Worm (Caenorhabditis elegans) whole organism, young adult: ENCODE results near the gene nhl-2.

Experiments used
- B0336.3 ChIP-seq: fragments of 200-800 bp; sonication (Bioruptor generic); IDR thresholded peaks from 2 replicates; pipeline ENCODE4 v1.3.6; 2022; ENCODE audit warnings: missing genetic modification characterization, missing compliant biosample characterization
- C06A6.2 ChIP-seq: fragments of 200-800 bp; sonication (Bioruptor generic); conservative IDR thresholded peaks from 2 replicates; pipeline ENCODE4 v1.3.6; 2022; ENCODE audit warnings: missing genetic modification characterization, missing compliant biosample characterization
- D2030.7 ChIP-seq: fragments of 200-800 bp; sonication (Bioruptor generic); IDR thresholded peaks from 2 replicates; pipeline ENCODE4 v1.3.6; 2022; ENCODE audit warnings: missing genetic modification reagents, missing genetic modification characterization, missing compliant biosample characterization
- F23B12.7 ChIP-seq: sonication (generic microtip); optimal IDR thresholded peaks from 2 replicates; lab custom pipeline; 2017; ENCODE audit warnings: missing genetic modification characterization, mild to moderate bottlenecking, missing compliant biosample characterization, antibody characterized with exemption, moderate library complexity; ENCODE audit not compliant: insufficient read depth
- F39B2.1 ChIP-seq: fragments of 200-800 bp; sonication (Bioruptor generic); IDR thresholded peaks from 2 replicates; pipeline ENCODE4 v1.3.6; 2022; ENCODE audit warnings: missing genetic modification reagents, missing genetic modification characterization, missing compliant biosample characterization
- F52B5.7 ChIP-seq: sonication (generic microtip); optimal IDR thresholded peaks from 2 replicates; lab custom pipeline; 2016; ENCODE audit warnings: mild to moderate bottlenecking, missing genetic modification characterization, missing compliant biosample characterization
- F55B11.4 ChIP-seq: sonication (generic microtip); optimal IDR thresholded peaks from 2 replicates; lab custom pipeline; 2016; ENCODE audit warnings: missing compliant biosample characterization, missing genetic modification characterization, borderline replicate concordance; ENCODE audit not compliant: insufficient read depth
- F57A8.1 ChIP-seq: fragments of 200-800 bp; sonication (Bioruptor generic); optimal IDR thresholded peaks from 2 replicates; lab custom pipeline; 2018; ENCODE audit warnings: mild to moderate bottlenecking, missing genetic modification characterization, moderate library complexity, missing compliant biosample characterization
- Y53F4B.3 ChIP-seq: fragments of 200-800 bp; sonication (Bioruptor generic); IDR thresholded peaks from 2 replicates; pipeline ENCODE4 v1.3.6; 2022; ENCODE audit warnings: missing genetic modification reagents, missing genetic modification characterization, missing compliant biosample characterization
- ZK185.1 ChIP-seq: sonication (generic microtip); optimal IDR thresholded peaks from 2 replicates; lab custom pipeline; 2016; ENCODE audit warnings: mild to moderate bottlenecking, missing genetic modification characterization, missing compliant biosample characterization; ENCODE audit not compliant: poor library complexity, severe bottlenecking
- bed-1 ChIP-seq: fragments of 200-800 bp; sonication (Bioruptor generic); IDR thresholded peaks from 2 replicates; pipeline ENCODE4 v1.3.6; 2022; ENCODE audit warnings: missing genetic modification reagents, missing genetic modification characterization, missing compliant biosample characterization
- ccch-3 ChIP-seq: fragments of 200-800 bp; sonication (Bioruptor generic); optimal IDR thresholded peaks from 2 replicates; lab custom pipeline; 2018; ENCODE audit warnings: mild to moderate bottlenecking, missing genetic modification characterization, missing compliant biosample characterization
- cebp-1 ChIP-seq, 2 experiments: fragments of 200-800 bp in 1 of 2; sonication (Bioruptor generic) in 1 of 2; sonication (generic microtip) in 1 of 2; IDR thresholded peaks in 1 of 2; optimal IDR thresholded peaks in 1 of 2; 2 replicates each; pipeline versions ENCODE4 v1.3.6 to Lab custom; 2017 to 2022; ENCODE audit warnings: missing compliant biosample characterization in 2 of 2, missing genetic modification characterization in 2 of 2, mild to moderate bottlenecking in 1 of 2, missing genetic modification reagents in 1 of 2, moderate library complexity in 1 of 2
- dox-1 ChIP-seq: fragments of 200-800 bp; sonication (Bioruptor generic); IDR thresholded peaks from 2 replicates; pipeline ENCODE4 v1.3.6; 2022; ENCODE audit warnings: missing genetic modification reagents, missing genetic modification characterization, missing compliant biosample characterization
- dpff-1 ChIP-seq: sonication (generic microtip); optimal IDR thresholded peaks from 2 replicates; lab custom pipeline; 2017; ENCODE audit warnings: mild to moderate bottlenecking, missing genetic modification characterization, missing compliant biosample characterization
- efl-1 ChIP-seq: fragments of 150-350 bp; optimal IDR thresholded peaks from 2 replicates; lab custom pipeline; 2014; ENCODE audit warnings: missing biosample characterization, missing genetic modification reagents, missing genetic modification characterization
- ets-4 ChIP-seq: fragments of 200-800 bp; sonication (Bioruptor generic); optimal IDR thresholded peaks from 2 replicates; lab custom pipeline; 2018; ENCODE audit warnings: mild to moderate bottlenecking, missing genetic modification characterization, missing compliant biosample characterization
- him-1 ChIP-seq: sonication (generic microtip); optimal IDR thresholded peaks from 2 replicates; lab custom pipeline; 2016; ENCODE audit warnings: missing genotype, missing genetic modification reagents, missing genetic modification characterization, missing compliant biosample characterization
- hlh-12 ChIP-seq: sonication (generic microtip); optimal IDR thresholded peaks from 2 replicates; lab custom pipeline; 2016; ENCODE audit warnings: missing genetic modification characterization, missing compliant biosample characterization
- hlh-26 ChIP-seq: fragments of 200-800 bp; sonication (Bioruptor generic); conservative IDR thresholded peaks from 2 replicates; pipeline ENCODE4 v1.3.6; 2022; ENCODE audit warnings: missing genetic modification reagents, missing genetic modification characterization, missing compliant biosample characterization
- hmg-1.2 ChIP-seq: fragments of 200-800 bp; sonication (Bioruptor generic); IDR thresholded peaks from 2 replicates; pipeline ENCODE4 v1.3.6; 2022; ENCODE audit warnings: missing genetic modification reagents, missing genetic modification characterization, missing compliant biosample characterization
- hrde-1 ChIP-seq: sonication (generic microtip); optimal IDR thresholded peaks from 2 replicates; lab custom pipeline; 2016; ENCODE audit warnings: missing genetic modification characterization, mild to moderate bottlenecking, missing compliant biosample characterization, moderate library complexity, missing genotype, missing genetic modification reagents, borderline replicate concordance
- hsf-1 ChIP-seq: fragments of 200-800 bp; sonication (Bioruptor generic); IDR thresholded peaks from 2 replicates; pipeline ENCODE4 v1.3.6; 2022; ENCODE audit warnings: missing genetic modification reagents, missing genetic modification characterization, missing compliant biosample characterization
- lag-1 ChIP-seq: fragments of 200-800 bp; sonication (Bioruptor generic); IDR thresholded peaks from 2 replicates; pipeline ENCODE4 v1.3.6; 2022; ENCODE audit warnings: missing genetic modification reagents, missing genetic modification characterization, missing compliant biosample characterization
- lin-35 ChIP-seq, 3 experiments: fragments of 150-350 bp in 2 of 3; sonication (generic microtip) in 1 of 3; optimal IDR thresholded peaks; 2 replicates each; lab custom pipeline; 2014 to 2018; ENCODE audit warnings: missing biosample characterization in 3 of 3, missing genetic modification characterization in 3 of 3, missing genetic modification reagents in 3 of 3
- lin-40 ChIP-seq: sonication (generic microtip); optimal IDR thresholded peaks from 2 replicates; lab custom pipeline; 2016; ENCODE audit warnings: missing genetic modification characterization, mild to moderate bottlenecking, missing compliant biosample characterization, missing genotype, missing genetic modification reagents
- lir-1 ChIP-seq: fragments of 200-800 bp; sonication (Bioruptor generic); conservative IDR thresholded peaks from 2 replicates; pipeline ENCODE4 v1.3.6; 2022; ENCODE audit warnings: missing genetic modification reagents, missing genetic modification characterization, missing compliant biosample characterization
- madf-6 ChIP-seq: fragments of 200-800 bp; sonication (Bioruptor generic); IDR thresholded peaks from 2 replicates; pipeline ENCODE4 v1.3.6; 2022; ENCODE audit warnings: missing genetic modification reagents, missing genetic modification characterization, missing compliant biosample characterization
- mcd-1 ChIP-seq: fragments of 200-800 bp; sonication (Bioruptor generic); IDR thresholded peaks from 2 replicates; pipeline ENCODE4 v1.3.6; 2022; ENCODE audit warnings: missing genetic modification reagents, missing genetic modification characterization, missing compliant biosample characterization
- nfyb-1 ChIP-seq: fragments of 200-800 bp; sonication (Bioruptor generic); IDR thresholded peaks from 2 replicates; pipeline ENCODE4 v1.3.6; 2022; ENCODE audit warnings: missing genetic modification reagents, missing genetic modification characterization, missing compliant biosample characterization
- nhr-120 ChIP-seq: fragments of 200-800 bp; sonication (Bioruptor generic); IDR thresholded peaks from 2 replicates; pipeline ENCODE4 v1.3.6; 2022; ENCODE audit warnings: missing genetic modification characterization, missing compliant biosample characterization
- nhr-179 ChIP-seq: sonication (generic microtip); optimal IDR thresholded peaks from 2 replicates; lab custom pipeline; 2016; ENCODE audit warnings: mild to moderate bottlenecking, missing genetic modification characterization, missing compliant biosample characterization
- nhr-80 ChIP-seq: sonication (generic microtip); optimal IDR thresholded peaks from 2 replicates; lab custom pipeline; 2016; ENCODE audit warnings: missing genetic modification characterization, missing compliant biosample characterization
- nhr-90 ChIP-seq: sonication (generic microtip); optimal IDR thresholded peaks from 2 replicates; lab custom pipeline; 2016; ENCODE audit warnings: missing genotype, mild to moderate bottlenecking, missing genetic modification characterization, missing compliant biosample characterization
- pha-4 ChIP-seq: fragments of 150-350 bp; sonication (generic microtip); optimal IDR thresholded peaks from 2 replicates; lab custom pipeline; 2014; ENCODE audit warnings: missing biosample characterization, missing genetic modification reagents, missing genetic modification characterization
- rec-8 ChIP-seq, 2 experiments: sonication (generic microtip); optimal IDR thresholded peaks; 2 replicates each; lab custom pipeline; 2016; ENCODE audit warnings: mild to moderate bottlenecking in 2 of 2, missing genetic modification characterization in 2 of 2, missing genetic modification reagents in 2 of 2, missing genotype in 2 of 2, missing biosample characterization in 1 of 2, missing compliant biosample characterization in 1 of 2, moderate library complexity in 1 of 2
- rpc-1 ChIP-seq, 2 experiments: fragments of 150-350 bp in 1 of 2; sonication (generic microtip) in 1 of 2; optimal IDR thresholded peaks; 2 replicates each; lab custom pipeline; 2014 to 2018; ENCODE audit warnings: missing biosample characterization in 1 of 2, missing genetic modification characterization in 1 of 2, missing genetic modification reagents in 1 of 2, missing genotype in 1 of 2
- snpc-4 ChIP-seq, 5 experiments: fragments of 150-350 bp in 1 of 5; sonication (generic microtip) in 4 of 5; optimal IDR thresholded peaks; 2 replicates each; lab custom pipeline; 2014 to 2018; ENCODE audit warnings: missing genetic modification characterization in 5 of 5, missing biosample characterization in 3 of 5, antibody characterized with exemption in 2 of 5, mild to moderate bottlenecking in 2 of 5, missing compliant biosample characterization in 2 of 5, missing genotype in 2 of 5, moderate library complexity in 2 of 5, missing genetic modification reagents in 1 of 5
- somi-1 ChIP-seq: fragments of 200-800 bp; sonication (Bioruptor generic); optimal IDR thresholded peaks from 2 replicates; lab custom pipeline; 2018; ENCODE audit warnings: mild to moderate bottlenecking, missing genetic modification characterization, missing compliant biosample characterization
- tbp1 ChIP-seq: fragments of 200-800 bp; sonication (Bioruptor generic); optimal IDR thresholded peaks from 2 replicates; lab custom pipeline; 2018; ENCODE audit warnings: mild to moderate bottlenecking, missing genetic modification characterization, missing compliant biosample characterization
- unc-130 ChIP-seq: sonication (generic microtip); optimal IDR thresholded peaks from 2 replicates; lab custom pipeline; 2016; ENCODE audit warnings: missing genetic modification reagents, missing genetic modification characterization, missing compliant biosample characterization
- zfh-2 ChIP-seq: fragments of 200-800 bp; sonication (Bioruptor generic); conservative IDR thresholded peaks from 2 replicates; pipeline ENCODE4 v1.3.6; 2022; ENCODE audit warnings: missing genetic modification reagents, missing genetic modification characterization, missing compliant biosample characterization
- zim-3 ChIP-seq: sonication (generic microtip); optimal IDR thresholded peaks from 2 replicates; lab custom pipeline; 2017; ENCODE audit warnings: mild to moderate bottlenecking, missing genetic modification characterization, moderate library complexity, missing compliant biosample characterization
- ztf-3 ChIP-seq: fragments of 200-800 bp; sonication (Bioruptor generic); optimal IDR thresholded peaks from 2 replicates; lab custom pipeline; 2018; ENCODE audit warnings: mild to moderate bottlenecking, missing genetic modification characterization, missing compliant biosample characterization

nhl-2 gene

DNA sequence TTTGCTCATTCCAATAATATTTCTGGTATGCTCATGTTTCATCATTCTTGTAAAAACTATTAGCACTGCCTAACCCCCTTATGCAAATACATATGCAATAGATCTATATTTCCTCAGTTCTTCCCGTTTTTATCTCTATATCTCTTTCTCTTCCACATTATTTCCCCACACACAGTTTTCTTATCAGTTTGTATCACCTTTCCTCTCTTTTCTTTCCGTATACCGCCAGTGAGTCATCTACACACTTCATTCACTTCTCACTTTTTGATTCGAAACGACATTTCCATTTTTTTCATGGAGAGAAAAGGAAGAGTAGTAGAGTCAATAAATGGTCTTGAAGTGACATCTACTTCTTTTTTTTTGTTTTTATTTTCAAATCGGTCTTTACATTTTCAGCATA is 7.5 kb upstream of the nhl-2 start:
- no peak for TF ChIP-seq B0336.3 (GFP tag; lab: Robert Waterston, UW)
- no peak for TF ChIP-seq ccch-3 (GFP tag; lab: Kevin White, UChicago)
- peak; percentile 77 for TF ChIP-seq nhr-80
- no peak for TF ChIP-seq cebp-1 (GFP tag; IDR thresholded peaks at IDR 0.05; lab: Robert Waterston, UW)
- TF ChIP-seq cebp-1 (tag; optimal IDR thresholded peaks at IDR 0.05; lab: Kevin White, UChicago), result peak; percentile 6

DNA sequence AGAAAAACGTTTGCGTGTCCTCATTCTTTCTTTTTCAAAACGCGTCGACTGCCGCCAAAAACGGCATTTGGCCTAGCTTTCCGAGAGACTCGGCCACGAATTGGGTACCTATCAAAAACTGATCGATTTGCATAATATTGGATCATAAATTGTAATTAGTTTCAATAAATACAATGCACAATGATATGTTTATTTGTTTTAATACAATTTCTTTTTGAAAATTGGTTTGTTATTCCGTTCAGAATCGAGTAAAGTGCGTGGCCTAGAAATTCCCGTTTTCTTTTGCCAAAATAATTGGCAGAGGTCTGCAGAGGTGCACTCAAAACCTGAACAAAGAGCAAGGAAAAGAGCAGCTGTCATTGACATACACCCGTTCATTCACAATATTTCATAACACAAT is 6.5 kb upstream of the nhl-2 start, which contains the start of gene F26F4.8:
TSS of gene F26F4.8 (minus strand) at position 69 of the 400 bp plus-strand sequence.
- TF ChIP-seq nfyb-1 (GFP tag; lab: Robert Waterston, UW) (no peak), F52B5.7 (tag; lab: Kevin White, UChicago) (no peak), zfh-2 (GFP tag; lab: Robert Waterston, UW) (no peak), efl-1 (GFP tag; lab: Kevin White, UChicago) (peak; percentile 20), F57A8.1 (GFP tag; lab: Kevin White, UChicago) (no peak), nhr-179 (tag; lab: Kevin White, UChicago) (no peak), D2030.7 (no peak), him-1 (peak; percentile 7), nhr-120 (no peak), rec-8 (tag; optimal IDR thresholded peaks at IDR 0.05; lab: Kevin White, UChicago) (no peak), nhr-80 (peak; percentile 51), hsf-1 (GFP tag; lab: Robert Waterston, UW) (no peak), cebp-1 (GFP tag; IDR thresholded peaks at IDR 0.05; lab: Robert Waterston, UW) (no peak), cebp-1 (tag; optimal IDR thresholded peaks at IDR 0.05; lab: Kevin White, UChicago) (peak; percentile 67), unc-130 (no peak), C06A6.2 (no peak), lin-35 (GFP tag; optimal IDR thresholded peaks at IDR 0.05; lab: Kevin White, UChicago) (no peak), madf-6 (no peak), ZK185.1 (tag; lab: Kevin White, UChicago) (peak; percentile 5), hlh-26 (GFP tag; lab: Robert Waterston, UW) (no peak), ets-4 (GFP tag; lab: Kevin White, UChicago) (no peak), lin-40 (tag; lab: Kevin White, UChicago) (no peak), nhr-90 (no peak), F55B11.4 (no peak), hrde-1 (tag; lab: Kevin White, UChicago) (no peak), Y53F4B.3 (GFP tag; lab: Robert Waterston, UW) (no peak), lir-1 (GFP tag; lab: Robert Waterston, UW) (no peak), snpc-4 (GFP tag; optimal IDR thresholded peaks at IDR 0.05; lab: Kevin White, UChicago) (no peak), snpc-4 (tag; optimal IDR thresholded peaks at IDR 0.05; lab: Kevin White, UChicago) (no peak), F23B12.7 (no peak), dox-1 (GFP tag; lab: Robert Waterston, UW) (peak; percentile 43; the same call in 1 of the 2 replicates), rpc-1 (optimal IDR thresholded peaks at IDR 0.05; lab: Kevin White, UChicago) (no peak), rpc-1 (tag; optimal IDR thresholded peaks at IDR 0.05; lab: Kevin White, UChicago) (no peak)
- TF ChIP-seq, all 124 proteins: peak for 6

DNA sequence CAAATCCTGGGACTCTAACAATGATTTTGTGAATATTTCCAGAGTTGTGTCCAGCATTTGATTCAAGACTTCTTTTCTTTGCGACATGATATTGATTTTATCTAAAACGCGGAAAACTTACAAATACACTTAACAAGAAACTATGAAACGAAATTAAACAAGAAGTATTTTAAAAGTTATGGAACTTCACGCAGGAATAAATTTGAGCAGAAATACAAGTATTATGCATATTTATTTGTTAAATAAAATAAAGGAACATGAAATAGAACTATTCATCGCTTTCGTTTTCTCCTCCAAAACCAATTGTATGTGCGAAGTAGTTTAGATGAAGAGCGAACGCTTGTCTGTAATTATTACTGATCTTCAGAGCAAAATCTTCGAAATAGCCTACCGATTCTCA is 4.9 kb upstream of the nhl-2 start, which contains the start of gene kbp-2:
TSS of gene kbp-2 (minus strand) at position 101 of the 400 bp plus-strand sequence.
- TF ChIP-seq tbp1 (GFP tag; lab: Kevin White, UChicago), result no peak
- TF ChIP-seq ztf-3 (GFP tag; lab: Kevin White, UChicago), result no peak
- TF ChIP-seq hlh-26 (GFP tag; lab: Robert Waterston, UW), result no peak
- no peak for TF ChIP-seq mcd-1 (GFP tag; lab: Robert Waterston, UW)
- no peak for TF ChIP-seq F39B2.1 (GFP tag; lab: Robert Waterston, UW)
- no peak for TF ChIP-seq pha-4 (tag; lab: Kevin White, UChicago)
- TF ChIP-seq dpff-1 (tag; lab: Kevin White, UChicago), result no peak
- TF ChIP-seq snpc-4 (GFP tag; optimal IDR thresholded peaks at IDR 0.05; lab: Kevin White, UChicago), result no peak
- TF ChIP-seq snpc-4 (tag; optimal IDR thresholded peaks at IDR 0.05; lab: Kevin White, UChicago), result no peak
- no peak for TF ChIP-seq hlh-12
- no peak for TF ChIP-seq hmg-1.2
- no peak for TF ChIP-seq somi-1 (GFP tag; lab: Kevin White, UChicago)
- no peak for TF ChIP-seq zim-3
- no peak for TF ChIP-seq bed-1
- no peak for TF ChIP-seq lag-1 (GFP tag; lab: Robert Waterston, UW)
- no peak for TF ChIP-seq rpc-1 (optimal IDR thresholded peaks at IDR 0.05; lab: Kevin White, UChicago)
- no peak for TF ChIP-seq rpc-1 (tag; optimal IDR thresholded peaks at IDR 0.05; lab: Kevin White, UChicago)
